Fruit fly (Drosophila melanogaster) whole organism, embryonic: Measurements from ENCODE around the gene CG32298.

Experiments
- CG10267 ChIP-seq: fragments of 200-800 bp; sonication (Bioruptor generic); optimal IDR thresholded peaks from 2 replicates; lab custom pipeline; 2018; ENCODE audit warnings: missing biosample characterization, mild to moderate bottlenecking, missing genetic modification characterization, moderate library complexity
- CG10654 ChIP-seq: fragments of 200-800 bp; sonication (Bioruptor generic); optimal IDR thresholded peaks from 2 replicates; lab custom pipeline; 2016; ENCODE audit warnings: missing biosample characterization, missing genetic modification characterization
- CG12942 ChIP-seq: fragments of 200-800 bp; sonication (Bioruptor generic); optimal IDR thresholded peaks from 3 replicates; lab custom pipeline; 2016; ENCODE audit warnings: missing biosample characterization, missing genetic modification characterization
- CG15514 ChIP-seq: fragments of 200-800 bp; sonication (Bioruptor generic); optimal IDR thresholded peaks from 3 replicates; lab custom pipeline; 2017; ENCODE audit warnings: missing biosample characterization, missing genetic modification characterization, mild to moderate bottlenecking, moderate library complexity, missing genetic modification reagents
- CG17361 ChIP-seq: fragments of 200-800 bp; sonication (Bioruptor generic); IDR thresholded peaks from 3 replicates; pipeline ENCODE4 v1.3.6; 2022; ENCODE audit warnings: missing biosample characterization, missing genetic modification characterization
- CG17612 ChIP-seq: fragments of 200-800 bp; sonication (Bioruptor generic); IDR thresholded peaks from 2 replicates; pipeline ENCODE4 v1.3.6; 2022; ENCODE audit warnings: missing biosample characterization, missing genetic modification characterization
- CG18011 ChIP-seq: fragments of 200-800 bp; sonication (Bioruptor generic); optimal IDR thresholded peaks from 2 replicates; lab custom pipeline; 2017; ENCODE audit warnings: missing biosample characterization, missing genetic modification characterization, mild to moderate bottlenecking, moderate library complexity, missing genotype
- CG31224 ChIP-seq: fragments of 200-800 bp; sonication (Bioruptor generic); IDR thresholded peaks from 2 replicates; pipeline ENCODE4 v1.3.6; 2022; ENCODE audit warnings: missing biosample characterization, missing genetic modification characterization
- CG31441 ChIP-seq: fragments of 200-800 bp; sonication (Bioruptor generic); IDR thresholded peaks from 2 replicates; pipeline ENCODE4 v1.3.6; 2022; ENCODE audit warnings: missing biosample characterization, missing genetic modification characterization
- CG32532 ChIP-seq: fragments of 200-800 bp; sonication (Bioruptor generic); IDR thresholded peaks from 2 replicates; pipeline ENCODE4 v1.3.6; 2022; ENCODE audit warnings: missing biosample characterization, missing genetic modification characterization
- CG32767 ChIP-seq: fragments of 200-800 bp; sonication (Bioruptor generic); IDR thresholded peaks from 2 replicates; pipeline ENCODE4 v1.3.6; 2022; ENCODE audit warnings: missing biosample characterization, missing genetic modification characterization
- CG3847 ChIP-seq: fragments of 200-800 bp; sonication (Bioruptor generic); IDR thresholded peaks from 2 replicates; pipeline ENCODE4 v1.3.6; 2022; ENCODE audit warnings: missing biosample characterization, missing genetic modification characterization
- CG42726 ChIP-seq: fragments of 200-800 bp; sonication (Bioruptor generic); IDR thresholded peaks from 2 replicates; pipeline ENCODE4 v1.3.6; 2022; ENCODE audit warnings: missing biosample characterization, missing genetic modification characterization; ENCODE audit not compliant: partially characterized antibody
- CG4360 ChIP-seq: fragments of 200-800 bp; sonication (Bioruptor generic); IDR thresholded peaks from 2 replicates; pipeline ENCODE4 v1.3.6; 2022; ENCODE audit warnings: missing biosample characterization, missing genetic modification characterization
- CG4404 ChIP-seq: fragments of 200-800 bp; sonication (Bioruptor generic); IDR thresholded peaks from 2 replicates; pipeline ENCODE4 v1.3.6; 2022; ENCODE audit warnings: missing biosample characterization, missing genetic modification characterization
- CG6813 ChIP-seq: fragments of 200-800 bp; sonication (Bioruptor generic); optimal IDR thresholded peaks from 2 replicates; lab custom pipeline; 2017; ENCODE audit warnings: missing biosample characterization, missing genetic modification characterization, mild to moderate bottlenecking, moderate library complexity, missing genetic modification reagents
- CG7839 ChIP-seq: fragments of 200-800 bp; sonication (Bioruptor generic); optimal IDR thresholded peaks from 3 replicates; lab custom pipeline; 2018; ENCODE audit warnings: missing biosample characterization, mild to moderate bottlenecking, missing genetic modification characterization, moderate library complexity
- CG9932 ChIP-seq: fragments of 200-800 bp; sonication (Bioruptor generic); IDR thresholded peaks from 2 replicates; pipeline ENCODE4 v1.3.6; 2022; ENCODE audit warnings: missing biosample characterization, missing genetic modification characterization
- Chrac-16 ChIP-seq: fragments of 200-800 bp; sonication (Bioruptor generic); optimal IDR thresholded peaks from 3 replicates; lab custom pipeline; 2016; ENCODE audit warnings: missing biosample characterization, missing genetic modification characterization
- CoRest ChIP-seq: fragments of 200-800 bp; sonication (Bioruptor generic); optimal IDR thresholded peaks from 3 replicates; lab custom pipeline; 2018; ENCODE audit warnings: missing biosample characterization, mild to moderate bottlenecking, missing genetic modification characterization, moderate library complexity
- D19A ChIP-seq: fragments of 200-800 bp; optimal IDR thresholded peaks from 3 replicates; lab custom pipeline; 2019; ENCODE audit warnings: missing biosample characterization, mild to moderate bottlenecking, missing genetic modification characterization, moderate library complexity
- HmgZ ChIP-seq: fragments of 200-800 bp; sonication (Bioruptor generic); optimal IDR thresholded peaks from 2 replicates; lab custom pipeline; 2018; ENCODE audit warnings: missing biosample characterization, mild to moderate bottlenecking, missing genetic modification characterization
- Oaz ChIP-seq: fragments of 200-800 bp; sonication (Bioruptor generic); IDR thresholded peaks from 2 replicates; pipeline ENCODE4 v1.3.6; 2022; ENCODE audit warnings: missing biosample characterization, missing genetic modification characterization
- Xrp1 ChIP-seq: fragments of 200-800 bp; sonication (Bioruptor generic); IDR thresholded peaks from 2 replicates; pipeline ENCODE4 v1.3.6; 2022; ENCODE audit warnings: missing biosample characterization, missing genetic modification characterization
- amos ChIP-seq: fragments of 200-800 bp; sonication (Bioruptor generic); IDR thresholded peaks from 2 replicates; pipeline ENCODE4 v1.3.6; 2022; ENCODE audit warnings: missing biosample characterization, missing genetic modification characterization; ENCODE audit not compliant: partially characterized antibody
- chn ChIP-seq: fragments of 200-800 bp; sonication (Bioruptor generic); optimal IDR thresholded peaks from 2 replicates; lab custom pipeline; 2016; ENCODE audit warnings: missing biosample characterization, missing genetic modification characterization
- crc ChIP-seq: fragments of 200-800 bp; sonication (Bioruptor generic); optimal IDR thresholded peaks from 2 replicates; lab custom pipeline; 2016; ENCODE audit warnings: missing biosample characterization, missing genetic modification characterization
- crp ChIP-seq, 2 experiments: fragments of 200-800 bp; sonication (Bioruptor generic); optimal IDR thresholded peaks; 2 replicates in 1 of 2; 3 replicates in 1 of 2; lab custom pipeline; 2017; ENCODE audit warnings: missing biosample characterization in 2 of 2, missing genetic modification characterization in 2 of 2, mild to moderate bottlenecking in 1 of 2, moderate library complexity in 1 of 2
- dysf ChIP-seq: fragments of 200-800 bp; sonication (Bioruptor generic); IDR thresholded peaks from 3 replicates; pipeline ENCODE4 v1.3.6; 2022; ENCODE audit warnings: missing biosample characterization, missing genetic modification characterization
- ftz-f1 ChIP-seq: fragments of 200-800 bp; sonication (Bioruptor generic); optimal IDR thresholded peaks from 2 replicates; lab custom pipeline; 2016; ENCODE audit warnings: missing biosample characterization, missing genetic modification characterization
- gcm2 ChIP-seq: fragments of 200-800 bp; sonication (Bioruptor generic); optimal IDR thresholded peaks from 2 replicates; lab custom pipeline; 2016; ENCODE audit warnings: missing biosample characterization, missing genetic modification characterization
- gem ChIP-seq: fragments of 200-800 bp; sonication (Bioruptor generic); optimal IDR thresholded peaks from 2 replicates; lab custom pipeline; 2019; ENCODE audit warnings: missing biosample characterization, mild to moderate bottlenecking, missing genetic modification characterization, moderate library complexity
- grn ChIP-seq: fragments of 200-800 bp; sonication (Bioruptor generic); optimal IDR thresholded peaks from 3 replicates; lab custom pipeline; 2017; ENCODE audit warnings: missing biosample characterization, missing genetic modification characterization
- lab ChIP-seq: fragments of 200-800 bp; sonication (Bioruptor generic); optimal IDR thresholded peaks from 3 replicates; lab custom pipeline; 2017; ENCODE audit warnings: missing biosample characterization, missing genetic modification characterization, mild to moderate bottlenecking, moderate library complexity, missing genetic modification reagents
- mld ChIP-seq: fragments of 200-800 bp; sonication (Bioruptor generic); IDR thresholded peaks from 3 replicates; pipeline ENCODE4 v1.3.6; 2022; ENCODE audit warnings: missing biosample characterization, missing genetic modification characterization; ENCODE audit not compliant: partially characterized antibody
- psq ChIP-seq: fragments of 200-800 bp; sonication (Bioruptor generic); optimal IDR thresholded peaks from 2 replicates; lab custom pipeline; 2017; ENCODE audit warnings: missing biosample characterization, missing genetic modification characterization
- ranshi ChIP-seq: fragments of 200-800 bp; sonication (Bioruptor generic); IDR thresholded peaks from 2 replicates; pipeline ENCODE4 v1.3.6; 2022; ENCODE audit warnings: missing biosample characterization, missing genetic modification characterization
- rib ChIP-seq: fragments of 200-800 bp; sonication (Bioruptor generic); IDR thresholded peaks from 2 replicates; pipeline ENCODE4 v1.3.6; 2022; ENCODE audit warnings: missing biosample characterization, missing genetic modification characterization
- run ChIP-seq: fragments of 200-800 bp; sonication (Bioruptor generic); optimal IDR thresholded peaks from 3 replicates; lab custom pipeline; 2018; ENCODE audit warnings: missing biosample characterization, mild to moderate bottlenecking, missing genetic modification characterization
- scrt ChIP-seq: fragments of 200-800 bp; sonication (Bioruptor generic); optimal IDR thresholded peaks from 2 replicates; lab custom pipeline; 2018; ENCODE audit warnings: missing biosample characterization, mild to moderate bottlenecking, missing genetic modification characterization, moderate library complexity
- ssp ChIP-seq: fragments of 200-800 bp; sonication (Bioruptor generic); IDR thresholded peaks from 2 replicates; pipeline ENCODE4 v1.3.6; 2022; ENCODE audit warnings: missing biosample characterization, missing genetic modification characterization
- tap ChIP-seq: fragments of 200-800 bp; optimal IDR thresholded peaks from 3 replicates; lab custom pipeline; 2019; ENCODE audit warnings: missing biosample characterization, mild to moderate bottlenecking, missing genetic modification characterization, moderate library complexity
- tin ChIP-seq: fragments of 200-800 bp; sonication (Bioruptor generic); optimal IDR thresholded peaks from 3 replicates; lab custom pipeline; 2016; ENCODE audit warnings: missing biosample characterization, missing genetic modification characterization
- tll ChIP-seq, 2 experiments: fragments of 200-800 bp in 1 of 2; fragments of >200 bp in 1 of 2; sonication (Bioruptor generic) in 1 of 2; optimal IDR thresholded peaks; 2 replicates each; lab custom pipeline; 2017 to 2019; ENCODE audit warnings: missing biosample characterization in 2 of 2, missing genetic modification characterization in 2 of 2, mild to moderate bottlenecking in 1 of 2, moderate library complexity in 1 of 2
- trem ChIP-seq: fragments of 200-800 bp; optimal IDR thresholded peaks from 3 replicates; lab custom pipeline; 2019; ENCODE audit warnings: missing biosample characterization, mild to moderate bottlenecking, missing genetic modification characterization, moderate library complexity
- vnd ChIP-seq: fragments of 200-800 bp; sonication (Bioruptor generic); IDR thresholded peaks from 3 replicates; pipeline ENCODE4 v1.3.6; 2022; ENCODE audit warnings: missing biosample characterization, missing genetic modification characterization; ENCODE audit not compliant: partially characterized antibody
- vvl ChIP-seq: fragments of 200-800 bp; sonication (Bioruptor generic); IDR thresholded peaks from 2 replicates; pipeline ENCODE4 v1.3.6; 2022; ENCODE audit warnings: missing biosample characterization, missing genetic modification characterization
- yki ChIP-seq: fragments of >200 bp; optimal IDR thresholded peaks from 3 replicates; lab custom pipeline; 2018
- zen ChIP-seq: fragments of 200-800 bp; sonication (Bioruptor generic); optimal IDR thresholded peaks from 3 replicates; lab custom pipeline; 2018; ENCODE audit warnings: missing biosample characterization, mild to moderate bottlenecking, missing genetic modification characterization, moderate library complexity
- zf30C ChIP-seq: fragments of 200-800 bp; sonication (Bioruptor generic); optimal IDR thresholded peaks from 3 replicates; lab custom pipeline; 2018; ENCODE audit warnings: missing biosample characterization, mild to moderate bottlenecking, missing genetic modification characterization

The CG32298 gene

DNA sequence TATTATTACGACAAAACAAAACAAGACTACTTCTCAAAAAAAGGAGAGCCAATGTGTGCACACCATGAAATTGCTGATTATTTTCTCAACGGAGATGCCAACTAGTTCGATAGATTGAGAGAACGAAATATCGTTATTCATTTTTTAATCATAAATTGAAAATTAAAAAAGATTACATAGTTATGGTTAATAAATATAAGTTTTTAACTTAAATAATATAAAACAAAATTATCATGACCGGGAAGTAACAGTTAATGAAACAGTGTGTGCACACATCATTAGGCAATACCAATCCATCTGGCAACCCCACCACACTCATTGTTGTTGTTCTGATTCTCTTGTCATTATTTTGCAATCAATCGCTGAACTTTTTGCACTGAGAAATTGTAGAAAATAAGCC is 18.9 kb downstream of the CG32298 start, which contains the start of the genes CG1317 and CG8993 (continued):
- TF ChIP-seq chn (GFP tag; lab: Kevin White, UChicago) (peak; percentile 52), rib (0 out of 2 replicates have a peak, but pooled peaks have one; percentile 36), Chrac-16 (GFP tag; lab: Kevin White, UChicago) (peak; percentile 43), yki (lab: Kevin White, UChicago) (no peak), CG12942 (GFP tag; lab: Kevin White, UChicago) (peak; percentile 55), CG15514 (GFP tag; lab: Kevin White, UChicago) (peak; percentile 97), CG10267 (tag; lab: Kevin White, UChicago) (peak; percentile 75), amos (peak; percentile 64), ssp (peak; percentile 47), crc (GFP tag; lab: Kevin White, UChicago) (no peak), CG42726 (GFP tag; lab: Robert Waterston, UW) (no peak), zf30C (GFP tag; lab: Kevin White, UChicago) (no peak), ranshi (no peak; the same call in 1 of the 2 replicates), CG32767 (GFP tag; lab: Robert Waterston, UW) (0 out of 2 replicates have a peak, but pooled peaks have one; percentile 21), run (tag; lab: Kevin White, UChicago) (no peak), CG6813 (GFP tag; lab: Kevin White, UChicago) (no peak), crp (GFP tag; optimal IDR thresholded peaks at IDR 0.05; lab: Kevin White, UChicago) (peak in 1 of 2 experiments; percentile 46), CG9932 (GFP tag; lab: Robert Waterston, UW) (peak; percentile 74), CG32532 (GFP tag; lab: Robert Waterston, UW) (peak; percentile 35; the same call in 1 of the 2 replicates), psq (GFP tag; lab: Kevin White, UChicago) (no peak), tll (GFP tag; optimal IDR thresholded peaks at IDR 0.05; lab: Kevin White, UChicago) (peak in 1 of 2 experiments; percentile 11), trem (tag; lab: Kevin White, UChicago) (peak; percentile 98), zen (tag; lab: Kevin White, UChicago) (peak; percentile 89), gcm2 (GFP tag; lab: Kevin White, UChicago) (no peak), vnd (GFP tag; lab: Robert Waterston, UW) (0 out of 3 replicates have a peak, but pooled peaks have one; percentile 55), CG4360 (peak; percentile 86), scrt (GFP tag; lab: Kevin White, UChicago) (no peak), CG18011 (GFP tag; lab: Kevin White, UChicago) (peak; percentile 9), lab (peak; percentile 26), CG31441 (GFP tag; lab: Robert Waterston, UW) (peak; percentile 68), CG17361 (GFP tag; lab: Robert Waterston, UW) (peak; percentile 74; the same call in 2 of the 3 replicates), CG17612 (GFP tag; lab: Robert Waterston, UW) (no peak), CG3847 (GFP tag; lab: Robert Waterston, UW) (peak; percentile 81), dysf (GFP tag; lab: Robert Waterston, UW) (peak; percentile 38; the same call in 2 of the 3 replicates), Oaz (GFP tag; lab: Robert Waterston, UW) (no peak), CG31224 (GFP tag; lab: Robert Waterston, UW) (peak; percentile 54), gem (tag; lab: Kevin White, UChicago) (peak; percentile 74), CG7839 (peak; percentile 38), ftz-f1 (GFP tag; lab: Kevin White, UChicago) (no peak), tap (tag; lab: Kevin White, UChicago) (peak; percentile 20), grn (GFP tag; lab: Kevin White, UChicago) (peak; percentile 45), vvl (GFP tag; lab: Robert Waterston, UW) (peak; percentile 69), CoRest (tag; lab: Kevin White, UChicago) (peak; percentile 73), D19A (tag; lab: Kevin White, UChicago) (peak; percentile 22), tin (peak; percentile 45), Xrp1 (peak; percentile 65; the same call in 1 of the 2 replicates), CG4404 (GFP tag; lab: Robert Waterston, UW) (peak; percentile 43; the same call in 1 of the 2 replicates), HmgZ (peak; percentile 61), CG10654 (GFP tag; lab: Kevin White, UChicago) (peak; percentile 41), mld (no peak)
